Worm (Caenorhabditis elegans): ENCODE data around the gene sox-3.

- TF ChIP-seq nhr-76 (tag; optimal IDR thresholded peaks at IDR 0.05) (no peak), elt-1 (tag; optimal IDR thresholded peaks at IDR 0.05; ENCODE audit: borderline replicate concordance, insufficient read depth) (no peak), nhr-12 (tag; optimal IDR thresholded peaks at IDR 0.05) (no peak), snpc-4 (tag; optimal IDR thresholded peaks at IDR 0.05) (no peak), ceh-43 (GFP tag; optimal IDR thresholded peaks at IDR 0.05) (no peak), nhr-237 (tag; optimal IDR thresholded peaks at IDR 0.05) (no peak), pha-4 (tag; optimal IDR thresholded peaks at IDR 0.05) (no peak), drap-1 (GFP tag; optimal IDR thresholded peaks at IDR 0.05) (no peak)
These were observed 43.4 kb upstream of the sox-3 start for ce11 chrX:14736220-14736619.

Data from whole organism, mixed stage, embryonic.